Fruit fly (Drosophila melanogaster): Measurements from ENCODE around the gene Spn.

Gene Spn

dm6 chr3L:2552116-2552843 lies 1.8 kb downstream of the Spn start (continued):
- peak; percentile 61 for TF ChIP-seq tio (GFP tag; optimal IDR thresholded peaks at IDR 0.05)
- TF ChIP-seq CG13123 (GFP tag; optimal IDR thresholded peaks at IDR 0.05), result peak; percentile 26
- TF ChIP-seq CG18764 (GFP tag; optimal IDR thresholded peaks at IDR 0.05), result peak; percentile 22
- peak; percentile 52 for TF ChIP-seq Atf-2 (GFP tag; optimal IDR thresholded peaks at IDR 0.05)
- TF ChIP-seq Ssrp (tag; optimal IDR thresholded peaks at IDR 0.05), result peak; percentile 77
- peak; percentile 69 for TF ChIP-seq CG4820 (GFP tag; optimal IDR thresholded peaks at IDR 0.05)
- no peak for TF ChIP-seq fd3F (GFP tag; optimal IDR thresholded peaks at IDR 0.05)
- TF ChIP-seq CG2875 (GFP tag; optimal IDR thresholded peaks at IDR 0.05), result peak; percentile 59
- TF ChIP-seq Adf1 (GFP tag; IDR thresholded peaks at IDR 0.05), result no peak
- TF ChIP-seq CG43689 (GFP tag; IDR thresholded peaks at IDR 0.05), result no peak
- TF ChIP-seq CG12071 (GFP tag; optimal IDR thresholded peaks at IDR 0.05), result peak; percentile 60
- TF ChIP-seq gfzf (GFP tag; optimal IDR thresholded peaks at IDR 0.05), result no peak
- peak; percentile 7 for TF ChIP-seq Kr (GFP tag; optimal IDR thresholded peaks at IDR 0.05)
- peak; percentile 73 for TF ChIP-seq lab (GFP tag; optimal IDR thresholded peaks at IDR 0.05)
- peak; percentile 66 for TF ChIP-seq Ada2b (GFP tag; IDR thresholded peaks at IDR 0.05)
- peak; percentile 73 for TF ChIP-seq bab2 (GFP tag; optimal IDR thresholded peaks at IDR 0.05)
- no peak for TF ChIP-seq knrl (GFP tag; IDR thresholded peaks at IDR 0.05; ENCODE audit: partially characterized antibody)
- TF ChIP-seq CG6791 (GFP tag; IDR thresholded peaks at IDR 0.05; ENCODE audit: partially characterized antibody), result no peak
- TF ChIP-seq Lim3 (GFP tag; IDR thresholded peaks at IDR 0.05), result no peak
- peak; percentile 55 for TF ChIP-seq jumu (GFP tag; optimal IDR thresholded peaks at IDR 0.05)
- peak; percentile 72 for TF ChIP-seq CG7839 (tag; optimal IDR thresholded peaks at IDR 0.05)
- no peak for TF ChIP-seq GATAe (GFP tag; conservative IDR thresholded peaks at IDR 0.05)
- peak; percentile 52 for TF ChIP-seq esg (GFP tag; conservative IDR thresholded peaks at IDR 0.05)
- TF ChIP-seq CG4360 (GFP tag; IDR thresholded peaks at IDR 0.05), result peak; percentile 47; the same call in 1 of the 2 replicates
- TF ChIP-seq cato (GFP tag; optimal IDR thresholded peaks at IDR 0.05; ENCODE audit: borderline replicate concordance), result peak; percentile 27
- TF ChIP-seq HLH3B (GFP tag; IDR thresholded peaks at IDR 0.05), result peak; percentile 71; the same call in 1 of the 2 replicates
- no peak for TF ChIP-seq CG6272 (GFP tag; IDR thresholded peaks at IDR 0.05)
- TF ChIP-seq CG7786 (GFP tag; optimal IDR thresholded peaks at IDR 0.05), result peak; percentile 51
- TF ChIP-seq Gsc (GFP tag; IDR thresholded peaks at IDR 0.05), result no peak
- peak; percentile 8 for TF ChIP-seq Myb (GFP tag; optimal IDR thresholded peaks at IDR 0.05)
- no peak for TF ChIP-seq fd102C (GFP tag; optimal IDR thresholded peaks at IDR 0.05)
- peak; percentile 58 for TF ChIP-seq Sox100B (GFP tag; optimal IDR thresholded peaks at IDR 0.05)
- TF ChIP-seq CG4854 (GFP tag; optimal IDR thresholded peaks at IDR 0.05), result peak; percentile 47
- no peak for TF ChIP-seq emc (GFP tag; optimal IDR thresholded peaks at IDR 0.05)
- 0 out of 2 replicates have a peak, but pooled peaks have one; percentile 36 for TF ChIP-seq Nf-YA (GFP tag; IDR thresholded peaks at IDR 0.05)
- TF ChIP-seq CG8089 (GFP tag; optimal IDR thresholded peaks at IDR 0.05), result peak; percentile 22
- no peak for TF ChIP-seq fru (optimal IDR thresholded peaks at IDR 0.05)
- TF ChIP-seq pum (GFP tag; optimal IDR thresholded peaks at IDR 0.05), result peak; percentile 48
- peak; percentile 57 for TF ChIP-seq gcm (GFP tag; optimal IDR thresholded peaks at IDR 0.05)
- no peak for TF ChIP-seq CG10543 (GFP tag; optimal IDR thresholded peaks at IDR 0.05)
- no peak for TF ChIP-seq gsb (GFP tag; IDR thresholded peaks at IDR 0.05)
- peak; percentile 40 for TF ChIP-seq Max (GFP tag; optimal IDR thresholded peaks at IDR 0.05)
- peak; percentile 10 to 71 for TF ChIP-seq Hr51 (GFP tag; optimal IDR thresholded peaks at IDR 0.05)
- TF ChIP-seq CG10654 (GFP tag; optimal IDR thresholded peaks at IDR 0.05), result peak; percentile 59
- TF ChIP-seq aop (GFP tag; IDR thresholded peaks at IDR 0.05), result no peak
- TF ChIP-seq NK7.1 (GFP tag; optimal IDR thresholded peaks at IDR 0.05), result peak; percentile 13
- peak; percentile 62 for TF ChIP-seq CG6813 (GFP tag; optimal IDR thresholded peaks at IDR 0.05)
- TF ChIP-seq Atf6 (GFP tag; IDR thresholded peaks at IDR 0.05), result no peak
- TF ChIP-seq CG2889 (GFP tag; IDR thresholded peaks at IDR 0.05), result no peak
- TF ChIP-seq CG8281 (tag; optimal IDR thresholded peaks at IDR 0.05), result peak; percentile 20
